Fruit fly (Drosophila melanogaster) whole organism: Measurements from ENCODE around the gene Eig71Ec.

Experiments used
- CG8478 ChIP-seq: fragments of >200 bp; optimal IDR thresholded peaks from 2 replicates; lab custom pipeline; 2018; ENCODE audit warnings: inconsistent platforms
- Dll ChIP-seq: fragments of >200 bp; optimal IDR thresholded peaks from 2 replicates; lab custom pipeline; 2017
- EcR ChIP-seq, 2 experiments: fragments of >200 bp; optimal IDR thresholded peaks; 2 replicates each; lab custom pipeline; 2017; ENCODE audit warnings: missing biosample characterization in 2 of 2, missing genetic modification characterization in 2 of 2, missing genetic modification reagents in 2 of 2
- psq ChIP-seq: fragments of >200 bp; optimal IDR thresholded peaks from 2 replicates; lab custom pipeline; 2017
- usp ChIP-seq: fragments of >200 bp; optimal IDR thresholded peaks from 2 replicates; lab custom pipeline; 2017; ENCODE audit warnings: missing biosample characterization, missing genetic modification characterization, mixed read lengths

- TF ChIP-seq CG8478 (lab: Kevin White, UChicago): no peak
- TF ChIP-seq Dll: no peak
- TF ChIP-seq usp (GFP tag; lab: Kevin White, UChicago): no peak
- TF ChIP-seq EcR (GFP tag; optimal IDR thresholded peaks at IDR 0.05; lab: Kevin White, UChicago): no peak
- TF ChIP-seq psq (lab: Kevin White, UChicago): no peak
Observed at dm6 chr3L:15627295-15627694, 24.8 kb downstream of the Eig71Ec start.
